Worm (Caenorhabditis elegans): ENCODE data around the gene dpy-23.

The dpy-23 gene

DNA sequence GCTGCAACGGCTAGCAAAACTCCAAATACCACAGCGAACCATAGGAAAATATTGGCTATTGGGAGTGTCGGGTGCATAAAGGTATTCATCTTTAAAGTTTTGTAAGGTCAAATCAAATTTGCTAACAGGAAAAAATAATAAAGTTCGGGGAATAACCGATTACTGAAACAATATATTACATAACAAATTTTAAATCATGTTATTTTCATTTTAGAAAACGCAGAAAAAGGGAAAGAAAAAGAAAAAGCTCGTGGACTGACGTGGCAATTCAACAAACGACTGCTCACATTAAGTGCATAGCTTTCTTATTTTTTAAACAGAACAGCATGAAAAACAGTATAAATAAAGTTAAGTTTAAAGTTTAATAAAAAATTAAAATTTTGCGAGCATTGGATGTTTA, 16.0 kb upstream of the dpy-23 start, which contains the start of gene R160.6:
TSS of gene R160.6 (minus strand) at position 101 of the 400 bp plus-strand sequence.
- TF ChIP-seq ceh-13 (GFP tag; optimal IDR thresholded peaks at IDR 0.05), result no peak
- TF ChIP-seq pes-1 (GFP tag; IDR thresholded peaks at IDR 0.05), result no peak
- no peak for TF ChIP-seq hmbx-1 (tag; optimal IDR thresholded peaks at IDR 0.05)
- TF ChIP-seq ceh-36 (tag; optimal IDR thresholded peaks at IDR 0.05), result no peak
- no peak for TF ChIP-seq hmg-4 (GFP tag; optimal IDR thresholded peaks at IDR 0.05)
- TF ChIP-seq scrt-1 (GFP tag; IDR thresholded peaks at IDR 0.05), result no peak
- no peak for TF ChIP-seq flt-1 (GFP tag; IDR thresholded peaks at IDR 0.05)
- no peak for TF ChIP-seq B0310.2 (tag; optimal IDR thresholded peaks at IDR 0.05)

DNA sequence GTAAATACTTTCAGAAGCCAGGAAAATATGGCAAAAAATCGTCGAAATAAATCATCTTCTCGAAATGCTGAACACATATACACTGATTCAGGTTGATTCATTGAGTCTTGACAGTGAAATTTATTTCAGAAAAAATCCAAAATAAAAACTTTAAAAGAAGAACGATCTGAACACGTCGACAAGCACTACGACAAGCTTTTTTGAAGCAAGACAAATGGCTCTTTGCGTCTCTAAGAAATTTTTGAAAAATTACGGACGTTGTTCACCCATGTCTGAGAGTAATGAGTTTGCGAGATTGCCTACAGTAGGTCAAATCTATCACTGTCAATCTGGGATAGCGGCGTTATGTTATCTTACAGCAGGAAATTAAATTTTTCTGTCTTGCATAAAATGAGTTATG, 12.4 kb upstream of the dpy-23 start, which contains the start of gene R160.2:
TSS of gene R160.2 (minus strand) at position 101 of the 400 bp plus-strand sequence.
- no peak for TF ChIP-seq tbx-37 (GFP tag; conservative IDR thresholded peaks at IDR 0.05)
- TF ChIP-seq hmbx-1 (tag; optimal IDR thresholded peaks at IDR 0.05), result no peak
- TF ChIP-seq ceh-13 (GFP tag; optimal IDR thresholded peaks at IDR 0.05), result no peak
- no peak for TF ChIP-seq flt-1 (GFP tag; IDR thresholded peaks at IDR 0.05)
- no peak for TF ChIP-seq F13C5.2 (tag; optimal IDR thresholded peaks at IDR 0.05)
- TF ChIP-seq aly-1 (tag; optimal IDR thresholded peaks at IDR 0.05), result no peak
- TF ChIP-seq tbx-11 (GFP tag; IDR thresholded peaks at IDR 0.05), result no peak
- TF ChIP-seq ets-7 (tag; optimal IDR thresholded peaks at IDR 0.05), result no peak
- TF ChIP-seq hnd-1 (tag; optimal IDR thresholded peaks at IDR 0.05), result no peak
- no peak for TF ChIP-seq ceh-36 (tag; optimal IDR thresholded peaks at IDR 0.05)
- TF ChIP-seq tra-4 (tag; optimal IDR thresholded peaks at IDR 0.05), result no peak
- TF ChIP-seq ama-1 (optimal IDR thresholded peaks at IDR 0.05), result no peak
- no peak for TF ChIP-seq hmg-4 (GFP tag; optimal IDR thresholded peaks at IDR 0.05)
- TF ChIP-seq pes-1 (GFP tag; IDR thresholded peaks at IDR 0.05), result no peak
- TF ChIP-seq sea-1 (GFP tag; conservative IDR thresholded peaks at IDR 0.05), result no peak
- no peak for TF ChIP-seq B0310.2 (tag; optimal IDR thresholded peaks at IDR 0.05)
- TF ChIP-seq scrt-1 (GFP tag; IDR thresholded peaks at IDR 0.05), result no peak

ce11 chrX:4377689-4378088, 11.5 kb upstream of the dpy-23 start, which contains the start of gene R160.12:
TSS of gene R160.12 (minus strand) at chrX:4377789.
- TF ChIP-seq tbx-37 (GFP tag; conservative IDR thresholded peaks at IDR 0.05) (no peak), sea-1 (GFP tag; conservative IDR thresholded peaks at IDR 0.05) (no peak), hmbx-1 (tag; optimal IDR thresholded peaks at IDR 0.05) (no peak), B0310.2 (tag; optimal IDR thresholded peaks at IDR 0.05) (no peak), tra-4 (tag; optimal IDR thresholded peaks at IDR 0.05) (no peak), hnd-1 (tag; optimal IDR thresholded peaks at IDR 0.05) (no peak), aly-1 (tag; optimal IDR thresholded peaks at IDR 0.05) (no peak), tbx-11 (GFP tag; IDR thresholded peaks at IDR 0.05) (no peak), ceh-13 (GFP tag; optimal IDR thresholded peaks at IDR 0.05) (no peak)

DNA sequence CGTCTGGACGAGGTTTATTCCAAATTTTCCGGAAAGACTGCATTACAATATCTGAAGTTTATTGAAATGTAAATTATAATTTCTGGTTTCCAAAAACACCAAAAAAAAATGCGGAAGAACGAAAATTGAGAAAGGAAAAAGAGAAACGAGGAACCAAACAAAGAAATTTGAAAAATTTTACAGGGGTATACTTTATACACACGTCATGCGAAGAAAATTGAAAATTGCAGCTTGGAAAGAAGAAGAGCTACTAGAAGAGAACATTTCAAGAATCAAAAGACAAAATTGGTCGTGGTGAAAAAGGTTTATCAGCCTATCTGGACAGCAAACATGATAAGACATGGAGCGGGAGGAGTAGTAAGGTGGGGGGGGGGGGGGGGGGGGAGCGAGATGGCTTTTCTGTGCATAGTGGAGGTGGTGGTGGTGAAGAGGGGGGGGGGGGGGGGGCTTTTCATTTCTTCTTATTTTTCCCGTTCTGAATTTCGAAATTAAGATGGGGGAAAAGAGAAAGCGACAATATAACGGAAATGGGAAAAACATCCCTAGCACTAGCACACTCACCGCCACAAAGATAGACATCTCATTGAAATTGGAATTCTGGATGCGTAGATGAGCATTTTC, 5.7 kb upstream of the dpy-23 start, which contains the start of gene lst-2:
TSS of gene lst-2 (minus strand) at position 51 of the 621 bp plus-strand sequence.
- TF ChIP-seq aly-1 (tag; optimal IDR thresholded peaks at IDR 0.05), result no peak
- TF ChIP-seq scrt-1 (GFP tag; IDR thresholded peaks at IDR 0.05), result no peak
- TF ChIP-seq tbx-37 (GFP tag; conservative IDR thresholded peaks at IDR 0.05), result no peak
- TF ChIP-seq ceh-13 (GFP tag; optimal IDR thresholded peaks at IDR 0.05), result no peak

- TF ChIP-seq tbx-37 (GFP tag; conservative IDR thresholded peaks at IDR 0.05), result no peak
- TF ChIP-seq B0310.2 (tag; optimal IDR thresholded peaks at IDR 0.05), result no peak
- no peak for TF ChIP-seq hnd-1 (tag; optimal IDR thresholded peaks at IDR 0.05)
- TF ChIP-seq hmbx-1 (tag; optimal IDR thresholded peaks at IDR 0.05), result no peak
- TF ChIP-seq tra-4 (tag; optimal IDR thresholded peaks at IDR 0.05), result no peak
- TF ChIP-seq ama-1 (optimal IDR thresholded peaks at IDR 0.05), result no peak
- TF ChIP-seq ceh-13 (GFP tag; optimal IDR thresholded peaks at IDR 0.05), result no peak
- no peak for TF ChIP-seq flt-1 (GFP tag; IDR thresholded peaks at IDR 0.05)
These were observed 2.7 kb upstream of the dpy-23 start for ce11 chrX:4386493-4386892.

DNA sequence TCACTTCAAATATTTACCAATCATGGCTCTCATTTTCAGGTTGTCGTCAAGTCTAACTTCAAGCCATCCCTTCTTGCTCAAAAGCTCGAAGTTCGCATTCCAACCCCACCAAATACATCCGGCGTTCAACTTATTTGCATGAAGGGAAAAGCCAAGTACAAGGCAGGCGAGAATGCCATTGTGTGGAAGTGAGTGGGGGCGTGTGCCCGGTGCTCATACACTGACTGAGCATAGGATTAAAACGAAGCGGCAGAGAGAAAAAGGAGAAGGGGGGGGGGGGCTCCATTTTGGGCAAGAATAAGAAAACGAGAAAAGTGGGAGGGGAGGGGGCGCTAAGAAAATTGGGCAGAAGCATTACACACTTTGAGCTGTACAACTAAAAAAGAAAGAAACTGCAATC, 2.5 kb downstream of the dpy-23 start:
- no peak for TF ChIP-seq tra-4 (tag; optimal IDR thresholded peaks at IDR 0.05)
- TF ChIP-seq B0310.2 (tag; optimal IDR thresholded peaks at IDR 0.05), result no peak
- no peak for TF ChIP-seq tbx-37 (GFP tag; conservative IDR thresholded peaks at IDR 0.05)
- no peak for TF ChIP-seq ceh-13 (GFP tag; optimal IDR thresholded peaks at IDR 0.05)
- TF ChIP-seq pes-1 (GFP tag; IDR thresholded peaks at IDR 0.05), result no peak
- no peak for TF ChIP-seq ets-7 (tag; optimal IDR thresholded peaks at IDR 0.05)
- no peak for TF ChIP-seq aly-1 (tag; optimal IDR thresholded peaks at IDR 0.05)

DNA sequence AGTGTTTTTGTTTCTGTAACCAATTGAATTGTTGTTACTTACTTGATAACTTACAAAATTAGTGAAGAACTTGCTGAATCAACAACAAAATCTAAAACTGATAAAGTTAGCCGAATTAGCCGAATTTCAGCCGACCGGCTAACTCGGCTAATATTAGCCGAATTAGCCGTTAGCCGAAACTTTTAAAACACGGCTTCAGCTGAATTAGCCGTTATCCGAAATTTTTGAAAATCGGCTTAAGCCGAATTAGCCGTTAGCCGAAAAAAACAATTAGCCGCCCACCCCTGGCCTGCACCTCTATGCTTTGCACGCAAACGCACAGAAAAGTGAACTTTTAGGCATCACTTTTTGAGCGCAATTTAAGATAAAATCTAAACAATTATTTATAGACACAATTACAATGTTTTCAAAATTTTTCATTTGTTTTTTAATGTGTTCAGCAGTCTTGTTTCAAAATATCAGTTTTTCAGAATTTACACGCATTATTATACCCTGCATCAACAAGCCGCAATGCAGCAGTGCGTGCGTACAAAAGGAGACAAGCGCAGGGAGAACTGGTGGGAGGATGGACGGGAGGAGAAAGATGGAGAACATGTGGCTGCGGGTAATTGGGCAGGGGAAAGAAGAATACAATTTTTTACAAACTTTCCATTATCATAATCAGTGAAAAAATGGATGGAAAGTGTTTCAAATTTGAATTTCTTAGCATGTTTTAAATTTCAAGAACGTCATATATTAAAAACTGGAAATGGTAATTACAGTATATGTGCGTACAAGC, 6.1 kb downstream of the dpy-23 start:
- no peak for TF ChIP-seq tbx-11 (GFP tag; IDR thresholded peaks at IDR 0.05)
- TF ChIP-seq ets-7 (tag; optimal IDR thresholded peaks at IDR 0.05), result no peak
- no peak for TF ChIP-seq sea-1 (GFP tag; conservative IDR thresholded peaks at IDR 0.05)
- TF ChIP-seq hmbx-1 (tag; optimal IDR thresholded peaks at IDR 0.05), result no peak
- TF ChIP-seq ceh-13 (GFP tag; optimal IDR thresholded peaks at IDR 0.05), result no peak
- TF ChIP-seq F13C5.2 (tag; optimal IDR thresholded peaks at IDR 0.05), result peak; percentile 62
- TF ChIP-seq hmg-4 (GFP tag; optimal IDR thresholded peaks at IDR 0.05), result no peak
- TF ChIP-seq scrt-1 (GFP tag; IDR thresholded peaks at IDR 0.05), result no peak
- TF ChIP-seq flt-1 (GFP tag; IDR thresholded peaks at IDR 0.05), result no peak
- no peak for TF ChIP-seq ceh-36 (tag; optimal IDR thresholded peaks at IDR 0.05)
- TF ChIP-seq ama-1 (optimal IDR thresholded peaks at IDR 0.05), result no peak
- TF ChIP-seq tbx-37 (GFP tag; conservative IDR thresholded peaks at IDR 0.05), result peak; percentile 42; the same call in 1 of the 2 replicates
- TF ChIP-seq tra-4 (tag; optimal IDR thresholded peaks at IDR 0.05), result no peak
- no peak for TF ChIP-seq B0310.2 (tag; optimal IDR thresholded peaks at IDR 0.05)
